Worm (Caenorhabditis elegans): ENCODE measurements around the gene R04B5.5.

R04B5.5 gene

DNA sequence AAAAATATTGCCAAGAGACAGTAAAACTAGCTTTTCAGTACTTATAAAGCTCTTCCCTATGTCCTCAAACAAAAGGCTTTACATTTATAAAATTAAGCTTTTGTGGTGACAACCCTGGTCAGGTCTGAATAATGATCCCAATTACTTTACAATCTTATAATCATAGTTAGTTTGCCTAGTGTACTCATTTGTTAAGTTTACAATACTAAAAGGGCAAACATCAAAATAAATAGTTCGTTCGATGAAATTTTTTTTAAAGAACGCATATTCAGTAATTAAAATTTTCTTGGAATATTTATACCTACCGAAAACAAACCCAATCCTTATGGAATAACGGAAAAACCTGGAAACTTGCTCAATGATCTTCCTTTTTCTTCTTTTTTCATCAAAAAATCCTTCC is 28.5 kb upstream of the R04B5.5 start:
- no peak for TF ChIP-seq eyg-1 (tag; optimal IDR thresholded peaks at IDR 0.05)
- TF ChIP-seq ahr-1 (tag; optimal IDR thresholded peaks at IDR 0.05): no peak
- no peak for TF ChIP-seq unc-42 (tag; optimal IDR thresholded peaks at IDR 0.05)
- no peak for TF ChIP-seq K09A11.1 (tag; optimal IDR thresholded peaks at IDR 0.05; ENCODE audit: insufficient read depth)
- no peak for TF ChIP-seq pqm-1 (tag; optimal IDR thresholded peaks at IDR 0.05)
- no peak for TF ChIP-seq ceh-9 (tag; optimal IDR thresholded peaks at IDR 0.05)
- no peak for TF ChIP-seq ref-2 (tag; optimal IDR thresholded peaks at IDR 0.05)
- TF ChIP-seq pax-1 (tag; optimal IDR thresholded peaks at IDR 0.05): no peak
- TF ChIP-seq madf-2 (tag; optimal IDR thresholded peaks at IDR 0.05): no peak
- no peak for TF ChIP-seq Y22D7AL.16 (tag; optimal IDR thresholded peaks at IDR 0.05)
- no peak for TF ChIP-seq tbx-7 (tag; optimal IDR thresholded peaks at IDR 0.05)
- no peak for TF ChIP-seq ets-4 (tag; optimal IDR thresholded peaks at IDR 0.05)
- TF ChIP-seq zip-5 (tag; optimal IDR thresholded peaks at IDR 0.05): no peak
- TF ChIP-seq sox-4 (tag; optimal IDR thresholded peaks at IDR 0.05): no peak

ce11 chrV:10060039-10060438 is 27.2 kb upstream of the R04B5.5 start:
- TF ChIP-seq hlh-8 (tag; optimal IDR thresholded peaks at IDR 0.05) (no peak), K09A11.1 (tag; optimal IDR thresholded peaks at IDR 0.05; ENCODE audit: insufficient read depth) (no peak), elt-2 (tag; optimal IDR thresholded peaks at IDR 0.05) (no peak), rnt-1 (tag; optimal IDR thresholded peaks at IDR 0.05) (no peak), pros-1 (tag; optimal IDR thresholded peaks at IDR 0.05) (no peak), pag-3 (tag; optimal IDR thresholded peaks at IDR 0.05; ENCODE audit: borderline replicate concordance) (no peak), madf-2 (tag; optimal IDR thresholded peaks at IDR 0.05) (no peak), unc-86 (tag; optimal IDR thresholded peaks at IDR 0.05) (no peak), ceh-19 (GFP tag; optimal IDR thresholded peaks at IDR 0.05) (no peak), fkh-10 (GFP tag; optimal IDR thresholded peaks at IDR 0.05) (no peak), sox-4 (tag; optimal IDR thresholded peaks at IDR 0.05) (no peak), ahr-1 (tag; optimal IDR thresholded peaks at IDR 0.05) (no peak), ceh-24 (tag; optimal IDR thresholded peaks at IDR 0.05) (no peak)

DNA sequence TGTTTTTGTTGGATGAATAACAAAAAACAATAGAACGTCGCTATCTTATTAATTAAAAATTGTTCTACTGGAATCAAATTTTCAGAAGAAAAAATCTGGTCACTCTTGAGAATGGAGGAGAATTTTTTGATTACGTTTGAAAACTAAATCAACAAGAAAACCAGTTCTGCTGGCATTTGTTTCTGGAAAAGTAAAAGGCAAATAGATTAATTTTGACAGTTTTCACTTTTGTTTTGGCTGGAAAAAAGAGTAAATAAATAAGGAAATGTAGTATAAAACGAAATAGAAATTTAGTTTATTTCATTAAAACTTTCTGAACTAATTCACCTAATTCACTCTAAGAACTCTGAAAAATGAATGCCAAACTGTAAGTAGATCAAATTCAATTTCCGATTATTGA is 23.1 kb upstream of the R04B5.5 start, which contains the start of gene fipr-13:
Gene fipr-13 (plus strand): TSS at position 301 of the 400 bp plus-strand sequence.
- no peak for TF ChIP-seq tbx-7 (tag; optimal IDR thresholded peaks at IDR 0.05)
- no peak for TF ChIP-seq hlh-6 (tag; optimal IDR thresholded peaks at IDR 0.05)
- TF ChIP-seq unc-86 (tag; optimal IDR thresholded peaks at IDR 0.05): no peak
- no peak for TF ChIP-seq ceh-24 (tag; optimal IDR thresholded peaks at IDR 0.05)
- no peak for TF ChIP-seq nhr-11 (tag; optimal IDR thresholded peaks at IDR 0.05)
- TF ChIP-seq T23F11.4 (GFP tag; optimal IDR thresholded peaks at IDR 0.05): no peak
- TF ChIP-seq npax-4 (tag; optimal IDR thresholded peaks at IDR 0.05): no peak
- TF ChIP-seq pha-2 (tag; optimal IDR thresholded peaks at IDR 0.05): no peak
- TF ChIP-seq ama-1 (optimal IDR thresholded peaks at IDR 0.05): no peak
- TF ChIP-seq sdc-2 (tag; optimal IDR thresholded peaks at IDR 0.05): no peak
- no peak for TF ChIP-seq unc-3 (GFP tag; conservative IDR thresholded peaks at IDR 0.05)
- no peak for TF ChIP-seq unc-3 (tag; optimal IDR thresholded peaks at IDR 0.05)
- no peak for TF ChIP-seq zip-5 (tag; optimal IDR thresholded peaks at IDR 0.05)
- no peak for TF ChIP-seq odd-2 (tag; optimal IDR thresholded peaks at IDR 0.05)
- no peak for TF ChIP-seq hlh-30 (tag; optimal IDR thresholded peaks at IDR 0.05; ENCODE audit: insufficient read depth)
- no peak for TF ChIP-seq ceh-2 (tag; optimal IDR thresholded peaks at IDR 0.05)
- TF ChIP-seq ceh-45 (GFP tag; IDR thresholded peaks at IDR 0.05): no peak

- TF ChIP-seq elt-2 (tag; optimal IDR thresholded peaks at IDR 0.05): no peak
- no peak for TF ChIP-seq F13H6.1 (tag; optimal IDR thresholded peaks at IDR 0.05)
- TF ChIP-seq unc-3 (GFP tag; conservative IDR thresholded peaks at IDR 0.05): no peak
- no peak for TF ChIP-seq unc-3 (tag; optimal IDR thresholded peaks at IDR 0.05)
- no peak for TF ChIP-seq pha-4 (tag; optimal IDR thresholded peaks at IDR 0.05)
- no peak for TF ChIP-seq unc-86 (tag; optimal IDR thresholded peaks at IDR 0.05)
- no peak for TF ChIP-seq ceh-45 (GFP tag; IDR thresholded peaks at IDR 0.05)
- TF ChIP-seq syd-9 (tag; optimal IDR thresholded peaks at IDR 0.05): no peak
- TF ChIP-seq eyg-1 (tag; optimal IDR thresholded peaks at IDR 0.05): no peak
- no peak for TF ChIP-seq fkh-6 (tag; optimal IDR thresholded peaks at IDR 0.05)
- TF ChIP-seq npax-4 (tag; optimal IDR thresholded peaks at IDR 0.05): no peak
These were observed 21.6 kb upstream of the R04B5.5 start for ce11 chrV:10065679-10066078.
